Worm (Caenorhabditis elegans): Measurements from ENCODE around the gene F56D2.2.

Gene F56D2.2

DNA sequence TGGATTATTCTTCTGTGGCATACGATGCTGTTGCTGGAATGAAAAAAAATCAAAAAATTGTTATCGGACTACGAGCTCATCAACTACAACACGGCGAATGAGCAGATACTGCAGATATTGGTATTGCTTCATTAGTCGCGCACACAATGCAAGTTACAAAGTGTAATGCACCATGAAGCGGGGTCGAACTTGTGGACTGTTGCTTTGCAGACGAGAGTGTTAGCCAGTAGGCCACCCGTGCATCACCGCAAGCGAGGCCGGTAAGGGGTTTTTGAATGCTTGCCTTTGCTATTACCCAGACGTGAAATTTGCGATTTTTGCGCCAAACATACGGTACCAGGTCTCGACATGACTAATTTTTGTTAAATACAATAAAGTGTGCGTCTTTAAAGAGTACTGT is 14.9 kb downstream of the F56D2.2 start:
- no peak for TF ChIP-seq ceh-44 (GFP tag; IDR thresholded peaks at IDR 0.05)
- TF ChIP-seq zip-2 (tag; optimal IDR thresholded peaks at IDR 0.05) = no peak
- no peak for TF ChIP-seq nhr-10 (tag; optimal IDR thresholded peaks at IDR 0.05)
- TF ChIP-seq jun-1 (tag; optimal IDR thresholded peaks at IDR 0.05) = peak; percentile 36
- peak; percentile 98 for TF ChIP-seq dmd-8 (GFP tag; IDR thresholded peaks at IDR 0.05)
- TF ChIP-seq dpl-1 (GFP tag; optimal IDR thresholded peaks at IDR 0.05) = peak; percentile 54
- peak; percentile 34 for TF ChIP-seq aly-2 (tag; optimal IDR thresholded peaks at IDR 0.05)
- TF ChIP-seq Y105C5A.15 (GFP tag; IDR thresholded peaks at IDR 0.05) = peak; percentile 91; the same call in 1 of the 2 replicates
- peak; percentile 81 for TF ChIP-seq sdz-12 (GFP tag; optimal IDR thresholded peaks at IDR 0.05)
- peak; percentile 87 for TF ChIP-seq ZK337.2 (GFP tag; IDR thresholded peaks at IDR 0.05)
- no peak for TF ChIP-seq ceh-32 (tag; optimal IDR thresholded peaks at IDR 0.05; ENCODE audit: poor library complexity)
- peak; percentile 88 for TF ChIP-seq tra-1 (GFP tag; IDR thresholded peaks at IDR 0.05)
- no peak for TF ChIP-seq tag-97 (GFP tag; IDR thresholded peaks at IDR 0.05)
- no peak for TF ChIP-seq ces-1 (GFP tag; optimal IDR thresholded peaks at IDR 0.05)
- no peak for TF ChIP-seq zag-1 (tag; optimal IDR thresholded peaks at IDR 0.05)
- TF ChIP-seq gei-8 (GFP tag; optimal IDR thresholded peaks at IDR 0.05) = peak; percentile 80
- TF ChIP-seq hlh-30 (tag; optimal IDR thresholded peaks at IDR 0.05; ENCODE audit: insufficient read depth) = peak; percentile 37
- peak; percentile 58 for TF ChIP-seq nhr-6 (tag; optimal IDR thresholded peaks at IDR 0.05)
- peak; percentile 86 for TF ChIP-seq Y48G9A.11 (GFP tag; IDR thresholded peaks at IDR 0.05)
- no peak for TF ChIP-seq nhr-237 (tag; optimal IDR thresholded peaks at IDR 0.05)
- TF ChIP-seq lin-29 (GFP tag; IDR thresholded peaks at IDR 0.05) = 0 out of 2 replicates have a peak, but pooled peaks have one; percentile 45
- peak; percentile 49 for TF ChIP-seq nhr-77 (tag; optimal IDR thresholded peaks at IDR 0.05)
- TF ChIP-seq egl-43 (GFP tag; IDR thresholded peaks at IDR 0.05) = peak; percentile 94
- TF ChIP-seq ctbp-1 (GFP tag; IDR thresholded peaks at IDR 0.05) = peak; percentile 85
- TF ChIP-seq nhr-25 (tag; optimal IDR thresholded peaks at IDR 0.05; ENCODE audit: borderline replicate concordance, insufficient read depth) = peak; percentile 64
- no peak for TF ChIP-seq daf-12 (tag; optimal IDR thresholded peaks at IDR 0.05)
- peak; percentile 35; the same call in 1 of the 2 replicates for TF ChIP-seq set-16 (GFP tag; IDR thresholded peaks at IDR 0.05)
- TF ChIP-seq mdl-1 (tag; optimal IDR thresholded peaks at IDR 0.05) = peak in 1 of 2 experiments; percentile 3
- peak; percentile 42; the same call in 1 of the 2 replicates for TF ChIP-seq daf-19 (GFP tag; conservative IDR thresholded peaks at IDR 0.05)
- no peak for TF ChIP-seq ceh-62 (tag; optimal IDR thresholded peaks at IDR 0.05)
- TF ChIP-seq T26A8.4 (GFP tag; IDR thresholded peaks at IDR 0.05) = peak; percentile 90
- 0 out of 2 replicates have a peak, but pooled peaks have one; percentile 46 for TF ChIP-seq mxl-2 (GFP tag; conservative IDR thresholded peaks at IDR 0.05)
- no peak for TF ChIP-seq ceh-28 (tag; optimal IDR thresholded peaks at IDR 0.05)
- TF ChIP-seq ztf-7 (tag; optimal IDR thresholded peaks at IDR 0.05) = peak; percentile 79
- TF ChIP-seq F49E8.2 (tag; optimal IDR thresholded peaks at IDR 0.05; ENCODE audit: borderline replicate concordance) = peak; percentile 89
- TF ChIP-seq attf-4 (tag; optimal IDR thresholded peaks at IDR 0.05) = no peak
- peak; percentile 83 for TF ChIP-seq dmd-9 (GFP tag; IDR thresholded peaks at IDR 0.05)
- no peak for TF ChIP-seq pqm-1 (tag; optimal IDR thresholded peaks at IDR 0.05)
- peak; percentile 68 for TF ChIP-seq dmd-6 (GFP tag; IDR thresholded peaks at IDR 0.05)
- peak; percentile 59 for TF ChIP-seq nhr-28 (tag; optimal IDR thresholded peaks at IDR 0.05)
- peak; percentile 87 for TF ChIP-seq lin-38 (GFP tag; IDR thresholded peaks at IDR 0.05)
- TF ChIP-seq unc-62 (GFP tag; optimal IDR thresholded peaks at IDR 0.05 in 1 of 2) = no peak
- no peak for TF ChIP-seq unc-62 (tag; optimal IDR thresholded peaks at IDR 0.05)
- peak; percentile 82 for TF ChIP-seq unc-130 (GFP tag; optimal IDR thresholded peaks at IDR 0.05)
- peak; percentile 72 to 83; a peak in 3 of 4 replicates for TF ChIP-seq madf-5 (GFP tag; IDR thresholded peaks at IDR 0.05)
- peak; percentile 31 for TF ChIP-seq F37D6.2 (tag; optimal IDR thresholded peaks at IDR 0.05)
- peak; percentile 89 for TF ChIP-seq saeg-2 (GFP tag; IDR thresholded peaks at IDR 0.05)
- TF ChIP-seq nhr-48 (tag; optimal IDR thresholded peaks at IDR 0.05) = peak; percentile 42
- TF ChIP-seq T20F7.1 (GFP tag; optimal IDR thresholded peaks at IDR 0.05) = no peak
- TF ChIP-seq arid-1 (GFP tag; conservative IDR thresholded peaks at IDR 0.05) = peak; percentile 94
- TF ChIP-seq mdt-29 (GFP tag; IDR thresholded peaks at IDR 0.05) = peak; percentile 75; the same call in 1 of the 2 replicates

All from whole organism, L4 larva.